Worm (Caenorhabditis elegans) whole organism, L3 larva: ENCODE measurements around the gene Y47D3B.4.

ENCODE experiments used
- ZK546.5 ChIP-seq: sonication (generic microtip); optimal IDR thresholded peaks from 2 replicates; lab custom pipeline; 2017; ENCODE audit warnings: missing biosample characterization, missing genetic modification characterization
- aly-2 ChIP-seq: fragments of 150-350 bp; optimal IDR thresholded peaks from 2 replicates; lab custom pipeline; 2014; ENCODE audit warnings: missing biosample characterization, missing genetic modification characterization
- ama-1 ChIP-seq: fragments of 150-350 bp; optimal IDR thresholded peaks from 2 replicates; lab custom pipeline; 2018
- ceh-16 ChIP-seq: sonication (generic microtip); optimal IDR thresholded peaks from 2 replicates; lab custom pipeline; 2017; ENCODE audit warnings: missing biosample characterization, missing genetic modification characterization
- ceh-28 ChIP-seq: fragments of 150-350 bp; optimal IDR thresholded peaks from 2 replicates; lab custom pipeline; 2014; ENCODE audit warnings: missing biosample characterization, missing genetic modification reagents, missing genetic modification characterization
- ceh-82 ChIP-seq: fragments of 150-350 bp; optimal IDR thresholded peaks from 2 replicates; lab custom pipeline; 2014; ENCODE audit warnings: missing biosample characterization, missing genetic modification characterization
- daf-12 ChIP-seq: fragments of 150-350 bp; optimal IDR thresholded peaks from 2 replicates; lab custom pipeline; 2014; ENCODE audit warnings: missing biosample characterization, missing genetic modification reagents, missing genetic modification characterization
- egl-5 ChIP-seq: fragments of 150-350 bp; optimal IDR thresholded peaks from 2 replicates; lab custom pipeline; 2017; ENCODE audit warnings: missing biosample characterization, missing genetic modification reagents, missing genetic modification characterization, inconsistent platforms
- elt-1 ChIP-seq: fragments of 150-350 bp; optimal IDR thresholded peaks from 2 replicates; lab custom pipeline; 2014; ENCODE audit warnings: missing biosample characterization, missing genetic modification characterization
- elt-2 ChIP-seq: sonication (generic microtip); optimal IDR thresholded peaks from 2 replicates; lab custom pipeline; 2016; ENCODE audit warnings: missing genetic modification reagents, mild to moderate bottlenecking, missing genetic modification characterization, missing compliant biosample characterization
- fkh-10 ChIP-seq: sonication (generic microtip); optimal IDR thresholded peaks from 2 replicates; lab custom pipeline; 2017; ENCODE audit warnings: missing biosample characterization, missing genetic modification reagents, missing genetic modification characterization
- hmg-11 ChIP-seq: sonication (generic microtip); optimal IDR thresholded peaks from 2 replicates; lab custom pipeline; 2016; ENCODE audit warnings: missing genetic modification characterization, missing compliant biosample characterization
- jun-1 ChIP-seq: fragments of 150-350 bp; optimal IDR thresholded peaks from 2 replicates; lab custom pipeline; 2014; ENCODE audit warnings: missing biosample characterization, missing genetic modification reagents, missing genetic modification characterization
- lin-15B ChIP-seq: fragments of 150-350 bp; optimal IDR thresholded peaks from 2 replicates; lab custom pipeline; 2014; ENCODE audit warnings: missing biosample characterization, missing genetic modification characterization
- lin-39 ChIP-seq: fragments of 150-350 bp; optimal IDR thresholded peaks from 2 replicates; lab custom pipeline; 2018; ENCODE audit warnings: missing biosample characterization, missing genetic modification reagents, missing genetic modification characterization
- lsy-12 ChIP-seq: sonication (generic microtip); optimal IDR thresholded peaks from 2 replicates; lab custom pipeline; 2016; ENCODE audit warnings: mild to moderate bottlenecking, missing genetic modification characterization, missing compliant biosample characterization
- mdl-1 ChIP-seq: fragments of 150-350 bp; optimal IDR thresholded peaks from 2 replicates; lab custom pipeline; 2014; ENCODE audit warnings: missing biosample characterization, missing genetic modification characterization
- mml-1 ChIP-seq: fragments of 150-350 bp; sonication (generic microtip); optimal IDR thresholded peaks from 3 replicates; lab custom pipeline; 2014; ENCODE audit warnings: missing biosample characterization, missing genetic modification characterization
- nfya-1 ChIP-seq: sonication (generic microtip); optimal IDR thresholded peaks from 2 replicates; lab custom pipeline; 2017; ENCODE audit warnings: missing genetic modification characterization, mild to moderate bottlenecking, missing compliant biosample characterization, antibody characterized with exemption, moderate library complexity; ENCODE audit not compliant: insufficient read depth
- nhr-11 ChIP-seq: fragments of 150-350 bp; optimal IDR thresholded peaks from 2 replicates; lab custom pipeline; 2014; ENCODE audit warnings: missing biosample characterization, missing genetic modification characterization
- nhr-12 ChIP-seq: fragments of 150-350 bp; optimal IDR thresholded peaks from 2 replicates; lab custom pipeline; 2014; ENCODE audit warnings: missing biosample characterization, missing genetic modification characterization
- nhr-23 ChIP-seq: fragments of 150-350 bp; optimal IDR thresholded peaks from 2 replicates; lab custom pipeline; 2014; ENCODE audit warnings: missing biosample characterization, missing genetic modification reagents, missing genetic modification characterization
- nhr-237 ChIP-seq: fragments of 150-350 bp; optimal IDR thresholded peaks from 2 replicates; lab custom pipeline; 2014; ENCODE audit warnings: missing biosample characterization, missing genetic modification characterization
- nhr-25 ChIP-seq: sonication (generic microtip); optimal IDR thresholded peaks from 2 replicates; lab custom pipeline; 2017; ENCODE audit warnings: missing biosample characterization, missing genetic modification characterization
- nhr-28 ChIP-seq: fragments of 150-350 bp; optimal IDR thresholded peaks from 2 replicates; lab custom pipeline; 2014; ENCODE audit warnings: missing biosample characterization, missing genetic modification characterization
- nhr-43 ChIP-seq: sonication (generic microtip); optimal IDR thresholded peaks from 2 replicates; lab custom pipeline; 2016; ENCODE audit warnings: mild to moderate bottlenecking, missing genetic modification characterization, missing compliant biosample characterization; ENCODE audit not compliant: poor library complexity, severe bottlenecking
- nhr-67 ChIP-seq: fragments of 150-350 bp; optimal IDR thresholded peaks from 2 replicates; lab custom pipeline; 2014; ENCODE audit warnings: missing biosample characterization, missing genetic modification characterization
- pha-4 ChIP-seq: fragments of 150-350 bp; optimal IDR thresholded peaks from 2 replicates; lab custom pipeline; 2014; ENCODE audit warnings: missing biosample characterization, missing genetic modification reagents, missing genetic modification characterization
- pqm-1 ChIP-seq: fragments of 150-350 bp; optimal IDR thresholded peaks from 2 replicates; lab custom pipeline; 2017; ENCODE audit warnings: missing biosample characterization, missing genetic modification characterization, inconsistent platforms
- skn-1 ChIP-seq: fragments of 150-350 bp; optimal IDR thresholded peaks from 2 replicates; lab custom pipeline; 2014; ENCODE audit warnings: missing biosample characterization, missing genetic modification characterization
- snpc-4 ChIP-seq: fragments of 150-350 bp; optimal IDR thresholded peaks from 2 replicates; lab custom pipeline; 2014; ENCODE audit warnings: missing biosample characterization, missing genetic modification characterization
- tbx-2 ChIP-seq: sonication (generic microtip); optimal IDR thresholded peaks from 2 replicates; lab custom pipeline; 2016; ENCODE audit warnings: mild to moderate bottlenecking, missing genetic modification characterization, missing compliant biosample characterization
- unc-39 ChIP-seq: sonication (generic microtip); optimal IDR thresholded peaks from 4 replicates; lab custom pipeline; 2017; ENCODE audit warnings: missing biosample characterization, missing genetic modification characterization
- zag-1 ChIP-seq: fragments of 150-350 bp; optimal IDR thresholded peaks from 2 replicates; lab custom pipeline; 2014; ENCODE audit warnings: missing biosample characterization, missing genetic modification characterization
- ztf-11 ChIP-seq: fragments of 150-350 bp; optimal IDR thresholded peaks from 2 replicates; lab custom pipeline; 2014; ENCODE audit warnings: missing biosample characterization, missing genetic modification characterization
- ztf-4 ChIP-seq: fragments of 150-350 bp; optimal IDR thresholded peaks from 2 replicates; lab custom pipeline; 2014; ENCODE audit warnings: missing biosample characterization, missing genetic modification characterization

Y47D3B.4 gene

ce11 chrIII:11371688-11372087, 33.5 kb upstream of the Y47D3B.4 start, which contains the start of gene tba-7:
Gene tba-7 (minus strand): TSS chrIII:11371788.
- TF ChIP-seq tbx-2 (tag; lab: Kevin White, UChicago) (no peak), skn-1 (tag; lab: Kevin White, UChicago) (no peak), lsy-12 (tag; lab: Kevin White, UChicago) (no peak), aly-2 (tag; lab: Kevin White, UChicago) (no peak), jun-1 (tag; lab: Kevin White, UChicago) (no peak), hmg-11 (tag; lab: Kevin White, UChicago) (no peak), nfya-1 (tag; lab: Kevin White, UChicago) (no peak), ztf-4 (tag; lab: Kevin White, UChicago) (no peak), egl-5 (tag; lab: Kevin White, UChicago) (no peak), ztf-11 (no peak), daf-12 (tag; lab: Kevin White, UChicago) (no peak)
- TF ChIP-seq, all 47 proteins: peak for 0

ce11 chrIII:11372199-11372938, 32.8 kb upstream of the Y47D3B.4 start:
- TF ChIP-seq snpc-4 (peak; percentile 89), aly-2 (tag; lab: Kevin White, UChicago) (no peak), nhr-25 (tag; lab: Kevin White, UChicago) (no peak), pqm-1 (tag; lab: Kevin White, UChicago) (peak; percentile 28), pha-4 (peak; percentile 27), ama-1 (lab: Kevin White, UChicago) (peak; percentile 45), mml-1 (tag; lab: Kevin White, UChicago) (no peak), lin-39 (tag; lab: Kevin White, UChicago) (no peak), ceh-28 (tag; lab: Kevin White, UChicago) (peak; percentile 18), elt-2 (peak; percentile 58)
- TF ChIP-seq, all 47 proteins: peak for 6

- TF ChIP-seq elt-1 (tag; lab: Kevin White, UChicago) (no peak), lin-15B (tag; lab: Kevin White, UChicago) (no peak), nhr-23 (no peak), nhr-237 (tag; lab: Kevin White, UChicago) (no peak), ceh-28 (tag; lab: Kevin White, UChicago) (no peak), ZK546.5 (tag; lab: Kevin White, UChicago) (no peak), nhr-25 (tag; lab: Kevin White, UChicago) (no peak), hmg-11 (tag; lab: Kevin White, UChicago) (no peak), nhr-12 (no peak), pha-4 (no peak), nhr-43 (tag; lab: Kevin White, UChicago) (no peak), unc-39 (tag; lab: Kevin White, UChicago) (no peak)
Measured at ce11 chrIII:11377880-11378279, 27.3 kb upstream of the Y47D3B.4 start, which contains the start of gene dpy-18. Gene dpy-18 (minus strand): TSS chrIII:11377980.

ce11 chrIII:11378450-11378849, 26.7 kb upstream of the Y47D3B.4 start:
- TF ChIP-seq ceh-28 (tag; lab: Kevin White, UChicago), result no peak
- no peak for TF ChIP-seq daf-12 (tag; lab: Kevin White, UChicago)
- TF ChIP-seq aly-2 (tag; lab: Kevin White, UChicago), result no peak
- no peak for TF ChIP-seq nhr-28
- peak; percentile 43 for TF ChIP-seq nhr-25 (tag; lab: Kevin White, UChicago)
- no peak for TF ChIP-seq pqm-1 (tag; lab: Kevin White, UChicago)
- no peak for TF ChIP-seq zag-1 (tag; lab: Kevin White, UChicago)
- peak; percentile 0 for TF ChIP-seq nhr-11 (tag; lab: Kevin White, UChicago)
- TF ChIP-seq nhr-12, result no peak
- TF ChIP-seq fkh-10 (GFP tag; lab: Kevin White, UChicago), result no peak
- no peak for TF ChIP-seq mdl-1 (tag; lab: Kevin White, UChicago)
- peak; percentile 50 for TF ChIP-seq snpc-4
- no peak for TF ChIP-seq nhr-67 (tag; lab: Kevin White, UChicago)
- TF ChIP-seq ceh-16 (tag; lab: Kevin White, UChicago), result no peak
- TF ChIP-seq ceh-82 (tag; lab: Kevin White, UChicago), result no peak
- no peak for TF ChIP-seq lin-15B (tag; lab: Kevin White, UChicago)
